Worm (Caenorhabditis elegans): ENCODE measurements around the gene srlf-33.

DNA sequence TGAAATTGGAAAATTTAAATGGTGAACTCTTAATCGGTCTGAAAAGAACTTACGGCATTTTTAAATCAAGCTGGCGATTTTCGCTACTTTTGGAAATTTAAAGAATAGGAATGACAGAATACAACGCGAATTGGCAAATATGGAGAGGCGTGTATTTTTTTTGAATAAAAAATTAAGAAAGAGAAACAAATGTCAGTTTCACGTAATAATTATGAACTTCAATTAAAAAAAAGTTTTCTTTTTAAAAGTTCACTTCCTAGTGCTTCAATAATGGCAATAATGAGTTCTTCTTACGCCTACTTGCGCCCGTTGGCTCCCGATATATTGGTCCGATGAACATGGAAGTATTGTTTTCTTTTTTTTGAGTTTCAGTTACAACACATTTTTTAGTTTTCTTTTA, 47.6 kb downstream of the srlf-33 start, which contains the start of gene pph-2:
- TF ChIP-seq zag-1 (tag; optimal IDR thresholded peaks at IDR 0.05) = no peak
- no peak for TF ChIP-seq nhr-237 (tag; optimal IDR thresholded peaks at IDR 0.05)
- TF ChIP-seq unc-62 (GFP tag; optimal IDR thresholded peaks at IDR 0.05) = no peak
